Worm (Caenorhabditis elegans): ENCODE data around the gene cisd-1.

DNA sequence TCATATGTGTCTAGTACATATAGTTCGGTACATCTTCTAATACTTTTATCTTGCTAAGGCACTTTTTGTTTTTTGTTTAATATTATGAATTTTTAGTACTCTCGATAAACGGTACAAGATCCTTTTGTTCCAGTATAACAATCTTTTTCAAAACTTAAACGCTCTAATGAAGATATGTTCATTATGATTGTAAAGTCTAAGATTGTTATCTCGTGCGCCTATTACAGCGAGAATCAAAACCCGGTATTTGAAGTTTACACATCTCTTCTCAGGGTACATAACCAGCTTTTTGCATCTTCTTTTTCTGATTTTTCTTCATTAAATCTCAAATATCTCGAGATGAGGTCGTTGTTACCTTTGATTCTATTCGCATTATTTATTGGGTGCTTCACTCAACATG, 18.6 kb upstream of the cisd-1 start, which contains the start of gene B0334.13:
- TF ChIP-seq zag-1 (tag; optimal IDR thresholded peaks at IDR 0.05) (no peak), ama-1 (optimal IDR thresholded peaks at IDR 0.05) (no peak), elt-2 (tag; optimal IDR thresholded peaks at IDR 0.05) (no peak)
